Fruit fly (Drosophila melanogaster) whole organism, embryonic: ENCODE results near the gene jus.

ENCODE experiments used
- Antp ChIP-seq: fragments of 200-800 bp; sonication (Bioruptor generic); optimal IDR thresholded peaks from 3 replicates; lab custom pipeline; 2016; ENCODE audit warnings: missing biosample characterization, missing genetic modification characterization
- Atf6 ChIP-seq: fragments of 200-800 bp; sonication (Bioruptor generic); IDR thresholded peaks from 2 replicates; pipeline ENCODE4 v1.3.6; 2022; ENCODE audit warnings: missing biosample characterization, missing genetic modification characterization
- Awh ChIP-seq: fragments of 200-800 bp; sonication (Bioruptor generic); IDR thresholded peaks from 2 replicates; pipeline ENCODE4, ENCODE4 v1.3.6; 2022; ENCODE audit warnings: missing biosample characterization, missing genetic modification characterization
- CG10209 ChIP-seq: fragments of 200-800 bp; sonication (Bioruptor generic); optimal IDR thresholded peaks from 3 replicates; lab custom pipeline; 2017; ENCODE audit warnings: missing biosample characterization, mild to moderate bottlenecking, missing genetic modification characterization, missing genetic modification reagents
- CG10543 ChIP-seq: fragments of 200-800 bp; sonication (Bioruptor generic); optimal IDR thresholded peaks from 3 replicates; lab custom pipeline; 2017; ENCODE audit warnings: missing biosample characterization, mild to moderate bottlenecking, missing genetic modification characterization, moderate library complexity
- CG11456 ChIP-seq: fragments of 200-800 bp; sonication (Bioruptor generic); IDR thresholded peaks from 3 replicates; pipeline ENCODE4 v1.3.6; 2022; ENCODE audit warnings: missing biosample characterization, missing genetic modification characterization
- CG11695 ChIP-seq: fragments of 200-800 bp; sonication (Bioruptor generic); IDR thresholded peaks from 3 replicates; pipeline ENCODE4 v1.3.6; 2022; ENCODE audit warnings: missing biosample characterization, missing genetic modification characterization
- CG13287 ChIP-seq: fragments of 200-800 bp; sonication (Bioruptor generic); IDR thresholded peaks from 2 replicates; pipeline ENCODE4 v1.3.6; 2022; ENCODE audit warnings: missing biosample characterization, missing genetic modification characterization; ENCODE audit not compliant: partially characterized antibody
- CG13624 ChIP-seq: fragments of 200-800 bp; sonication (Bioruptor generic); optimal IDR thresholded peaks from 2 replicates; lab custom pipeline; 2016; ENCODE audit warnings: missing biosample characterization, missing genetic modification characterization
- CG14965 ChIP-seq: fragments of 200-800 bp; sonication (Bioruptor generic); optimal IDR thresholded peaks from 2 replicates; lab custom pipeline; 2016; ENCODE audit warnings: missing biosample characterization, missing genetic modification characterization, borderline replicate concordance
- CG1792 ChIP-seq: fragments of 200-800 bp; sonication (Bioruptor generic); optimal IDR thresholded peaks from 2 replicates; lab custom pipeline; 2016; ENCODE audit warnings: missing biosample characterization, missing genetic modification characterization
- CG32532 ChIP-seq: fragments of 200-800 bp; sonication (Bioruptor generic); IDR thresholded peaks from 2 replicates; pipeline ENCODE4 v1.3.6; 2022; ENCODE audit warnings: missing biosample characterization, missing genetic modification characterization
- CG34376 ChIP-seq: fragments of 200-800 bp; sonication (Bioruptor generic); optimal IDR thresholded peaks from 2 replicates; lab custom pipeline; 2018; ENCODE audit warnings: missing biosample characterization, mild to moderate bottlenecking, missing genetic modification characterization
- CG6272 ChIP-seq: fragments of 200-800 bp; sonication (Bioruptor generic); IDR thresholded peaks from 2 replicates; pipeline ENCODE4 v1.3.6; 2022; ENCODE audit warnings: missing biosample characterization, missing genetic modification characterization
- CG7271 ChIP-seq: fragments of 200-800 bp; sonication (Bioruptor generic); optimal IDR thresholded peaks from 2 replicates; lab custom pipeline; 2018; ENCODE audit warnings: missing biosample characterization, mild to moderate bottlenecking, missing genetic modification characterization, moderate library complexity
- CG7556 ChIP-seq: fragments of 200-800 bp; sonication (Bioruptor generic); optimal IDR thresholded peaks from 2 replicates; lab custom pipeline; 2017; ENCODE audit warnings: missing biosample characterization, mild to moderate bottlenecking, missing genetic modification characterization
- CG7928 ChIP-seq: fragments of 200-800 bp; sonication (Bioruptor generic); optimal IDR thresholded peaks from 2 replicates; lab custom pipeline; 2017; ENCODE audit warnings: missing biosample characterization, mild to moderate bottlenecking, missing genetic modification characterization
- CG8089 ChIP-seq: fragments of 200-800 bp; sonication (Bioruptor generic); optimal IDR thresholded peaks from 3 replicates; lab custom pipeline; 2016; ENCODE audit warnings: missing biosample characterization, missing genetic modification characterization
- CG8290 ChIP-seq, 3 experiments: fragments of 200-800 bp; sonication (Bioruptor generic); optimal IDR thresholded peaks; 2 replicates each; lab custom pipeline; 2016 to 2019; ENCODE audit warnings: missing biosample characterization in 3 of 3, missing genetic modification characterization in 3 of 3, mild to moderate bottlenecking in 2 of 3, moderate library complexity in 1 of 3
- CG9609 ChIP-seq: fragments of 200-800 bp; sonication (Bioruptor generic); optimal IDR thresholded peaks from 3 replicates; lab custom pipeline; 2016; ENCODE audit warnings: missing biosample characterization, missing genetic modification characterization
- Deaf1 ChIP-seq: fragments of 200-800 bp; optimal IDR thresholded peaks from 3 replicates; lab custom pipeline; 2019; ENCODE audit warnings: missing biosample characterization, mild to moderate bottlenecking, missing genetic modification characterization, moderate library complexity
- Dfd ChIP-seq, 2 experiments: fragments of >200 bp; optimal IDR thresholded peaks; 2 replicates each; lab custom pipeline; 2017; ENCODE audit warnings: missing biosample characterization in 2 of 2, missing genetic modification characterization in 2 of 2
- Dip2 ChIP-seq: fragments of 200-800 bp; sonication (Bioruptor generic); IDR thresholded peaks from 2 replicates; pipeline ENCODE4 v1.3.6; 2022; ENCODE audit warnings: missing biosample characterization, missing genetic modification characterization
- E2f2 ChIP-seq: fragments of 200-800 bp; sonication (Bioruptor generic); IDR thresholded peaks from 2 replicates; pipeline ENCODE4 v1.3.6; 2022; ENCODE audit warnings: missing biosample characterization, missing genetic modification characterization
- Hey ChIP-seq: fragments of 200-800 bp; sonication (Bioruptor generic); optimal IDR thresholded peaks from 3 replicates; lab custom pipeline; 2018; ENCODE audit warnings: missing biosample characterization, mild to moderate bottlenecking, missing genetic modification characterization
- Lhr ChIP-seq: fragments of 200-800 bp; sonication (Bioruptor generic); optimal IDR thresholded peaks from 3 replicates; lab custom pipeline; 2017; ENCODE audit warnings: mild to moderate bottlenecking, missing biosample characterization, missing genetic modification reagents, missing genetic modification characterization
- Nf-YB ChIP-seq: fragments of 200-800 bp; sonication (Bioruptor generic); optimal IDR thresholded peaks from 3 replicates; lab custom pipeline; 2019; ENCODE audit warnings: missing biosample characterization, mild to moderate bottlenecking, missing genetic modification characterization, moderate library complexity
- Nf-YC ChIP-seq: fragments of 200-800 bp; optimal IDR thresholded peaks from 3 replicates; lab custom pipeline; 2019; ENCODE audit warnings: missing biosample characterization, mild to moderate bottlenecking, missing genetic modification characterization, moderate library complexity
- Pdp1 ChIP-seq, 2 experiments: fragments of 200-800 bp; sonication (Bioruptor generic); optimal IDR thresholded peaks; 3 replicates each; lab custom pipeline; 2016; ENCODE audit warnings: missing biosample characterization in 2 of 2, missing genetic modification characterization in 2 of 2, mild to moderate bottlenecking in 1 of 2, moderate library complexity in 1 of 2
- Sry-δ ChIP-seq: fragments of 200-800 bp; sonication (Bioruptor generic); optimal IDR thresholded peaks from 2 replicates; lab custom pipeline; 2016; ENCODE audit warnings: missing biosample characterization, missing genetic modification characterization
- Stat92E ChIP-seq, 3 experiments: fragments of >200 bp in 2 of 3; fragments of 200-800 bp in 1 of 3; sonication (Bioruptor generic) in 1 of 3; optimal IDR thresholded peaks; 2 replicates each; lab custom pipeline; 2017 to 2019; ENCODE audit warnings: missing biosample characterization in 3 of 3, missing genetic modification characterization in 3 of 3, mild to moderate bottlenecking in 1 of 3, moderate library complexity in 1 of 3
- amos ChIP-seq: fragments of 200-800 bp; sonication (Bioruptor generic); IDR thresholded peaks from 2 replicates; pipeline ENCODE4 v1.3.6; 2022; ENCODE audit warnings: missing biosample characterization, missing genetic modification characterization; ENCODE audit not compliant: partially characterized antibody
- az2 ChIP-seq: fragments of 200-800 bp; sonication (Bioruptor generic); optimal IDR thresholded peaks from 3 replicates; lab custom pipeline; 2016; ENCODE audit warnings: missing biosample characterization, missing genetic modification characterization
- crp ChIP-seq, 2 experiments: fragments of 200-800 bp; sonication (Bioruptor generic); optimal IDR thresholded peaks; 2 replicates in 1 of 2; 3 replicates in 1 of 2; lab custom pipeline; 2017; ENCODE audit warnings: missing biosample characterization in 2 of 2, missing genetic modification characterization in 2 of 2, mild to moderate bottlenecking in 1 of 2, moderate library complexity in 1 of 2
- dati ChIP-seq: fragments of 200-800 bp; sonication (Bioruptor generic); IDR thresholded peaks from 2 replicates; pipeline ENCODE4 v1.3.6; 2022; ENCODE audit warnings: missing biosample characterization, missing genetic modification characterization
- en ChIP-seq: fragments of 200-800 bp; sonication (Bioruptor generic); optimal IDR thresholded peaks from 2 replicates; lab custom pipeline; 2016; ENCODE audit warnings: missing biosample characterization, missing genetic modification characterization
- fu2 ChIP-seq: fragments of 200-800 bp; sonication (Bioruptor generic); optimal IDR thresholded peaks from 2 replicates; lab custom pipeline; 2016; ENCODE audit warnings: missing biosample characterization, missing genetic modification characterization
- gcm2 ChIP-seq: fragments of 200-800 bp; sonication (Bioruptor generic); optimal IDR thresholded peaks from 2 replicates; lab custom pipeline; 2016; ENCODE audit warnings: missing biosample characterization, missing genetic modification characterization
- gem ChIP-seq: fragments of 200-800 bp; sonication (Bioruptor generic); optimal IDR thresholded peaks from 2 replicates; lab custom pipeline; 2019; ENCODE audit warnings: missing biosample characterization, mild to moderate bottlenecking, missing genetic modification characterization, moderate library complexity
- gro ChIP-seq: fragments of 200-800 bp; sonication (Bioruptor generic); optimal IDR thresholded peaks from 2 replicates; lab custom pipeline; 2016; ENCODE audit warnings: missing biosample characterization, missing genetic modification characterization
- insv ChIP-seq, 2 experiments: fragments of 200-800 bp; sonication (Bioruptor generic); optimal IDR thresholded peaks; 3 replicates each; lab custom pipeline; 2016 to 2018; ENCODE audit warnings: missing biosample characterization in 2 of 2, missing genetic modification characterization in 2 of 2
- inv ChIP-seq: fragments of 200-800 bp; sonication (Bioruptor generic); IDR thresholded peaks from 2 replicates; pipeline ENCODE4 v1.3.6; 2022; ENCODE audit warnings: missing biosample characterization, missing genetic modification characterization; ENCODE audit not compliant: partially characterized antibody
- lbe ChIP-seq: fragments of 200-800 bp; sonication (Bioruptor generic); optimal IDR thresholded peaks from 2 replicates; lab custom pipeline; 2016; ENCODE audit warnings: missing biosample characterization, mild to moderate bottlenecking, missing genetic modification characterization
- row ChIP-seq: fragments of 200-800 bp; sonication (Bioruptor generic); IDR thresholded peaks from 3 replicates; pipeline ENCODE4 v1.3.6; 2022; ENCODE audit warnings: missing biosample characterization, missing genetic modification characterization
- sd ChIP-seq: fragments of 200-800 bp; sonication (Bioruptor generic); optimal IDR thresholded peaks from 3 replicates; lab custom pipeline; 2018; ENCODE audit warnings: missing biosample characterization, mild to moderate bottlenecking, missing genetic modification characterization, moderate library complexity
- slou ChIP-seq: fragments of 200-800 bp; sonication (Bioruptor generic); optimal IDR thresholded peaks from 3 replicates; lab custom pipeline; 2016; ENCODE audit warnings: missing biosample characterization, missing genetic modification characterization
- sob ChIP-seq: fragments of 200-800 bp; sonication (Bioruptor generic); IDR thresholded peaks from 2 replicates; pipeline ENCODE4 v1.3.6; 2022; ENCODE audit warnings: missing biosample characterization, missing genetic modification characterization
- stc ChIP-seq: fragments of 200-800 bp; sonication (Bioruptor generic); IDR thresholded peaks from 2 replicates; pipeline ENCODE4 v1.3.6; 2022; ENCODE audit warnings: missing biosample characterization, missing genetic modification characterization
- sug ChIP-seq: fragments of 200-800 bp; optimal IDR thresholded peaks from 2 replicates; lab custom pipeline; 2019; ENCODE audit warnings: missing biosample characterization, mild to moderate bottlenecking, missing genetic modification characterization, moderate library complexity
- tx ChIP-seq: fragments of 200-800 bp; sonication (Bioruptor generic); optimal IDR thresholded peaks from 2 replicates; lab custom pipeline; 2016; ENCODE audit warnings: missing biosample characterization, missing genetic modification characterization
- wor ChIP-seq: fragments of 200-800 bp; sonication (Bioruptor generic); IDR thresholded peaks from 2 replicates; pipeline ENCODE4 v1.3.6; 2022; ENCODE audit warnings: missing biosample characterization, missing genetic modification characterization

Gene jus

DNA sequence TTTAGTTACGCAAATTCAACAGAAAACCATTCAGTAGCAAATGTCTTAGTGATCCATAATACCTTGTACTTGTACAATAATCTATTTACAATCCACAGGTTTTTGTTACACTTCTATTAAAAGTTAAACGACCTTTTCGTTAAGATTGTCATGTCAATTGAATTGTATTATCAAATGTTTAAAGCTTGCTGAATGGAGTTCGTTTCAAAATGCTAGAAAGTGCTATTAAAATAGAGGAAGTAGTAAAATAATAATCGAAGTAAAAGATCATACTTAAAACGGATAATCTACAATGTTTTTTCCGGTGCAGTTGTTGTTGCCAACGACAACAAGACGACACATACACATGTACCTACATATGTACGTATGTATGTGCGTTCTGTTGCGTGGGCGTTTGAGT lies 23.2 kb upstream of the jus start (continued):
- no peak for TF ChIP-seq crp (GFP tag; optimal IDR thresholded peaks at IDR 0.05; lab: Kevin White, UChicago)
- TF ChIP-seq CG32532 (GFP tag; lab: Robert Waterston, UW), result no peak
- TF ChIP-seq sob (GFP tag; lab: Robert Waterston, UW), result no peak
- no peak for TF ChIP-seq wor (GFP tag; lab: Robert Waterston, UW)
- TF ChIP-seq gro (GFP tag; lab: Kevin White, UChicago), result no peak
- no peak for TF ChIP-seq sug (tag; lab: Kevin White, UChicago)
- TF ChIP-seq Stat92E (GFP tag; optimal IDR thresholded peaks at IDR 0.05; lab: Kevin White, UChicago), result no peak
- TF ChIP-seq Antp (GFP tag; lab: Kevin White, UChicago), result no peak
- TF ChIP-seq tx, result no peak
- TF ChIP-seq CG8290 (GFP tag; optimal IDR thresholded peaks at IDR 0.05; lab: Kevin White, UChicago), result no peak
- TF ChIP-seq CG8290 (tag; optimal IDR thresholded peaks at IDR 0.05; lab: Kevin White, UChicago), result no peak
- no peak for TF ChIP-seq CG13287
- TF ChIP-seq Pdp1 (GFP tag; optimal IDR thresholded peaks at IDR 0.05; lab: Kevin White, UChicago), result no peak
- TF ChIP-seq CG10543, result no peak
- no peak for TF ChIP-seq Dip2 (GFP tag; lab: Robert Waterston, UW)
- TF ChIP-seq Lhr, result no peak
- no peak for TF ChIP-seq CG34376 (GFP tag; lab: Kevin White, UChicago)
- TF ChIP-seq row (GFP tag; lab: Robert Waterston, UW), result 0 out of 3 replicates have a peak, but pooled peaks have one; percentile 13
- no peak for TF ChIP-seq Awh (GFP tag; lab: Robert Waterston, UW)
- no peak for TF ChIP-seq CG7556
- no peak for TF ChIP-seq CG10209 (GFP tag; lab: Kevin White, UChicago)
- no peak for TF ChIP-seq CG14965 (GFP tag; lab: Kevin White, UChicago)
- TF ChIP-seq CG1792 (GFP tag; lab: Kevin White, UChicago), result no peak
- no peak for TF ChIP-seq CG7928
- no peak for TF ChIP-seq CG8089
- TF ChIP-seq Hey (tag; lab: Kevin White, UChicago), result no peak
- TF ChIP-seq CG7271, result no peak
- TF ChIP-seq inv (GFP tag; lab: Robert Waterston, UW), result no peak
- no peak for TF ChIP-seq gcm2 (GFP tag; lab: Kevin White, UChicago)
- no peak for TF ChIP-seq slou (GFP tag; lab: Kevin White, UChicago)
- no peak for TF ChIP-seq Atf6 (GFP tag; lab: Robert Waterston, UW)
- TF ChIP-seq en (GFP tag; lab: Kevin White, UChicago), result no peak
- no peak for TF ChIP-seq insv (GFP tag; optimal IDR thresholded peaks at IDR 0.05; lab: Kevin White, UChicago)
- no peak for TF ChIP-seq CG13624 (GFP tag; lab: Kevin White, UChicago)
- TF ChIP-seq Deaf1 (tag; lab: Kevin White, UChicago), result no peak
- no peak for TF ChIP-seq Nf-YC (tag; lab: Kevin White, UChicago)
- no peak for TF ChIP-seq dati (GFP tag; lab: Robert Waterston, UW)
- TF ChIP-seq Sry-δ (GFP tag; lab: Kevin White, UChicago), result no peak
- TF ChIP-seq stc (GFP tag; lab: Robert Waterston, UW), result no peak
- no peak for TF ChIP-seq CG11456 (GFP tag; lab: Robert Waterston, UW)
- no peak for TF ChIP-seq E2f2 (GFP tag; lab: Robert Waterston, UW)
- TF ChIP-seq sd (tag; lab: Kevin White, UChicago), result no peak
- no peak for TF ChIP-seq Nf-YB (GFP tag; lab: Kevin White, UChicago)
- TF ChIP-seq az2 (GFP tag; lab: Kevin White, UChicago), result no peak
- TF ChIP-seq CG6272 (GFP tag; lab: Robert Waterston, UW), result no peak
- TF ChIP-seq CG9609 (GFP tag; lab: Kevin White, UChicago), result no peak
- TF ChIP-seq amos (GFP tag; lab: Robert Waterston, UW), result no peak
- no peak for TF ChIP-seq CG11695 (GFP tag; lab: Robert Waterston, UW)
- no peak for TF ChIP-seq Dfd (GFP tag; optimal IDR thresholded peaks at IDR 0.05; lab: Kevin White, UChicago)
- TF ChIP-seq gem, result peak; percentile 44
- no peak for TF ChIP-seq fu2 (GFP tag; lab: Kevin White, UChicago)
- TF ChIP-seq lbe (GFP tag; lab: Kevin White, UChicago), result no peak
